Worm (Caenorhabditis elegans): ENCODE results near the gene F28E10.4.

DNA sequence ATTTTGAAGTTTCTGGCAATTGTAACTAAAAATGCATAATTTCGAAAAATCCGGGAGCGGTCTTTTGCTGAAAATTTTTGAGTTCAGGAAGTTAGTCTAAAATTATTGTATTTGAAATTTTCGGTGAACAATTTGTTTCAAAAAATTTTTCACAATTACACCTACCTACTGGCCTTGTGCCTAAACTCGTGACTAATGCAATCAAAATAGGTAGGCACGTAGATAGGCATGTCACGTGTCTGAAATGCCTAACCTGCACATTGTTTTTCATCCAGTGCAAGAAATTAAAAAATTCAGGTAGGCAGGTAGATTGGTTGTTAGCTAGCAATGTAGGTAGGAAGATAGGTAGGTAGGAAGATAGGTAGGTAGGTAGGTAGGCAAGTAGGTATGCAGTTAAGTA, 10.1 kb downstream of the F28E10.4 start:
- no peak for TF ChIP-seq ceh-88 (GFP tag; IDR thresholded peaks at IDR 0.05)
- no peak for TF ChIP-seq ces-1 (GFP tag; optimal IDR thresholded peaks at IDR 0.05)
- TF ChIP-seq egl-13 (tag; optimal IDR thresholded peaks at IDR 0.05): no peak

Measured in whole organism, L1 larva.